Worm (Caenorhabditis elegans) whole organism, L2 larva: ENCODE measurements around the gene fbxa-118.

ENCODE experiments used
- alr-1 ChIP-seq: fragments of 150-350 bp; optimal IDR thresholded peaks from 2 replicates; lab custom pipeline; 2014; ENCODE audit warnings: missing biosample characterization, missing genetic modification characterization
- fos-1 ChIP-seq: fragments of 150-350 bp; optimal IDR thresholded peaks from 2 replicates; lab custom pipeline; 2014; ENCODE audit warnings: missing biosample characterization, missing genetic modification characterization
- nhr-11 ChIP-seq: fragments of 150-350 bp; optimal IDR thresholded peaks from 2 replicates; lab custom pipeline; 2014; ENCODE audit warnings: missing biosample characterization, missing genetic modification characterization
- sma-3 ChIP-seq: sonication (generic microtip); optimal IDR thresholded peaks from 2 replicates; lab custom pipeline; 2016; ENCODE audit warnings: missing genetic modification reagents, missing genetic modification characterization, missing compliant biosample characterization

DNA sequence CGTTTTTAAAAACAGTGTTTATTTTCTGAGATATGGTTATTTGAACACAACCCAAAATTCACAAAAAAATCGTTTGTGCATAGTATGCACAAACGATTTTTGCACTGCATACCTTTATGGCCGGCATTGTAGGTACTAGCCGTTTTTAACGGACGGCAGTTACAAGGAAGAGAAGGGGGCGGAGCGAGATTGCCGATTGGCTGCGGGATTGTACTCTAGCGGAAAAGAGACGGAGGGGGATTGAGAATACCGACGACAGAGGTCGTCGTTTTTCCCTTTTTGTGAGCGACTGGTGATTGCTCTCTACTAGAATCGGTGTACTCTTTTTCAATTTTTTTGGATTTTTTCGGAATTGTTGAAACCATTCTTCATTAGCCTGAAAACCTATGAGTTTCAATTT is 9.4 kb downstream of the fbxa-118 start:
- TF ChIP-seq nhr-11 (tag; lab: Kevin White, UChicago) (no peak), sma-3 (GFP tag; lab: Kevin White, UChicago) (no peak), fos-1 (tag; lab: Kevin White, UChicago) (no peak), alr-1 (no peak)
